Fruit fly (Drosophila melanogaster): Measurements from ENCODE around the gene NdufV3.
A peak's percentile ranks its signal among the peaks of the same experiment; 100 is the strongest.

NdufV3 gene

DNA sequence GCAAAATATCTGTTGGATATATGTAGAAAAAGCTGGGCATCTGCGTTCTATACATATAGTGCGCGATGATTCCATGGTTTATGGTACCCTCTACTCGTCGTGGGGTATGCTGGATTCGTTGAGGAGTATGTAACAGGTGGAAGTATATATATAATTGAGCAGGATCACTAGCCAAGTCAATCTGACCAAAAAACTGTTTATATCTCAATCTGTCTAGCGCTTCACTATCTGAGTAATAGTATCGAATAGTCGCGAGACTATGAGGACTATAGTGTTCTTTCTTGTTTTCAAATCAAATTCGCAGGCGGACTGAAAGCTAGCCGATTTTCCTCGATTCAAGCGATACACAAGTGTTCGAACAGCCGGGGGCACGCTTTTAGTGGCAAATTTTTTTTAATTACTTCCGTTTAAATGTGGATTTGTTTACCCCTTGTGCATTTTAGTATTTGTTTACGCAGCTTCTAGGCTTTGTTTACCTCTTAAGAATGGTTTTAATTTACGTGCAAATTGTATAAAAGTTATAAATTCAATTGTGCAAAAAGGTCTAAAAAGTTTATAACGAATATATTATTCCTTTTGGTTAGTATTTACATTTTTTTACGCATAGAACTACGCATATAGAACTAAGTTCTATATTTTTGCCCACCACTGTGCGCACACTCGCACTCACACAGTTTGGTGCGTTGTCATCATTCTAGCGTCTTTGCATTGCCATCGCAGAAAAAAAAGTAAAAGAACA, 41.0 kb downstream of the NdufV3 start:
- TF ChIP-seq CG11294 (GFP tag; IDR thresholded peaks at IDR 0.05) (peak; percentile 73), fd85E (GFP tag; optimal IDR thresholded peaks at IDR 0.05) (no peak), Eip93F (GFP tag; optimal IDR thresholded peaks at IDR 0.05) (no peak), CG6854 (GFP tag; optimal IDR thresholded peaks at IDR 0.05) (no peak), Hr4 (GFP tag; optimal IDR thresholded peaks at IDR 0.05) (peak; percentile 75), Ets96B (tag; optimal IDR thresholded peaks at IDR 0.05) (peak; percentile 55), CG1621 (tag; optimal IDR thresholded peaks at IDR 0.05) (peak; percentile 43), Ets21C (GFP tag; optimal IDR thresholded peaks at IDR 0.05) (no peak), Lpt (GFP tag; optimal IDR thresholded peaks at IDR 0.05) (peak; percentile 45), Sox14 (GFP tag; optimal IDR thresholded peaks at IDR 0.05) (peak; percentile 70), CG11902 (GFP tag; optimal IDR thresholded peaks at IDR 0.05) (peak; percentile 2), eg (GFP tag; IDR thresholded peaks at IDR 0.05) (peak; percentile 94), dsx (GFP tag; optimal IDR thresholded peaks at IDR 0.05; ENCODE audit: poor library complexity, severe bottlenecking) (peak; percentile 33), vri (GFP tag; optimal IDR thresholded peaks at IDR 0.05) (no peak), CG3032 (tag; optimal IDR thresholded peaks at IDR 0.05) (peak; percentile 38), Blimp-1 (GFP tag; optimal IDR thresholded peaks at IDR 0.05) (no peak), CG6163 (GFP tag; IDR thresholded peaks at IDR 0.05) (peak; percentile 91), CG16779 (tag; optimal IDR thresholded peaks at IDR 0.05) (peak; percentile 43), salr (GFP tag; optimal IDR thresholded peaks at IDR 0.05) (peak in 1 of 2 experiments; percentile 59), CG10669 (GFP tag; optimal IDR thresholded peaks at IDR 0.05) (peak; percentile 54), Hr38 (GFP tag; optimal IDR thresholded peaks at IDR 0.05) (no peak), fd59A (GFP tag; optimal IDR thresholded peaks at IDR 0.05) (peak; percentile 39), CG31627 (GFP tag; optimal IDR thresholded peaks at IDR 0.05) (peak; percentile 58), CG15336 (GFP tag; IDR thresholded peaks at IDR 0.05) (peak; percentile 83), net (GFP tag; optimal IDR thresholded peaks at IDR 0.05) (peak; percentile 57), svp (GFP tag) (no peak), CG10631 (GFP tag; optimal IDR thresholded peaks at IDR 0.05) (peak; percentile 70), CG34406 (GFP tag; optimal IDR thresholded peaks at IDR 0.05) (peak; percentile 52), achi (GFP tag; optimal IDR thresholded peaks at IDR 0.05) (peak; percentile 56), Sox102F (GFP tag; optimal IDR thresholded peaks at IDR 0.05) (peak; percentile 46), Smox (GFP tag; optimal IDR thresholded peaks at IDR 0.05) (peak; percentile 41), CG7368 (GFP tag; optimal IDR thresholded peaks at IDR 0.05) (peak; percentile 42), Gug (GFP tag; IDR thresholded peaks at IDR 0.05) (peak; percentile 87), Eip75B (GFP tag; optimal IDR thresholded peaks at IDR 0.05) (peak; percentile 68), CG11762 (GFP tag; optimal IDR thresholded peaks at IDR 0.05; ENCODE audit: insufficient read depth) (peak; percentile 42), cyc (GFP tag; optimal IDR thresholded peaks at IDR 0.05) (peak; percentile 50), acj6 (GFP tag; optimal IDR thresholded peaks at IDR 0.05) (peak; percentile 53), lz (GFP tag; optimal IDR thresholded peaks at IDR 0.05) (peak; percentile 38), Met (GFP tag; optimal IDR thresholded peaks at IDR 0.05) (peak; percentile 55), CG4318 (GFP tag; optimal IDR thresholded peaks at IDR 0.05) (peak; percentile 56), ss (GFP tag; optimal IDR thresholded peaks at IDR 0.05) (peak in 1 of 2 experiments; percentile 28), esn (GFP tag; optimal IDR thresholded peaks at IDR 0.05) (peak; percentile 50), CG3919 (GFP tag; optimal IDR thresholded peaks at IDR 0.05) (peak; percentile 66), pdm3 (GFP tag; optimal IDR thresholded peaks at IDR 0.05) (peak; percentile 65), CG32006 (GFP tag; optimal IDR thresholded peaks at IDR 0.05) (peak; percentile 87), spab (GFP tag; optimal IDR thresholded peaks at IDR 0.05) (peak; percentile 42), fkh (GFP tag; optimal IDR thresholded peaks at IDR 0.05) (peak; percentile 5), Sox15 (GFP tag; optimal IDR thresholded peaks at IDR 0.05) (peak; percentile 22), Eip78C (GFP tag) (peak; percentile 84), OdsH (GFP tag; optimal IDR thresholded peaks at IDR 0.05) (peak; percentile 63), CG8319 (GFP tag; optimal IDR thresholded peaks at IDR 0.05) (peak; percentile 24)
